Worm (Caenorhabditis elegans) whole organism, late embryonic: ENCODE data around the gene daf-36.

Experiments used
- ama-1 ChIP-seq: fragments of 150-350 bp; optimal IDR thresholded peaks from 2 replicates; lab custom pipeline; 2014
- ceh-19 ChIP-seq: fragments of 200-800 bp; sonication (Bioruptor generic); optimal IDR thresholded peaks from 2 replicates; lab custom pipeline; 2018; ENCODE audit warnings: mild to moderate bottlenecking, missing genetic modification characterization, missing compliant biosample characterization
- dve-1 ChIP-seq: sonication (generic microtip); optimal IDR thresholded peaks from 2 replicates; lab custom pipeline; 2017; ENCODE audit warnings: antibody characterized with exemption, mild to moderate bottlenecking, missing genetic modification characterization, missing compliant biosample characterization
- fax-1 ChIP-seq: sonication (generic microtip); optimal IDR thresholded peaks from 2 replicates; lab custom pipeline; 2016; ENCODE audit warnings: missing genotype, missing genetic modification characterization, missing compliant biosample characterization
- fkh-10 ChIP-seq: fragments of 150-350 bp; optimal IDR thresholded peaks from 2 replicates; lab custom pipeline; 2014; ENCODE audit warnings: missing biosample characterization, missing genetic modification reagents, missing genetic modification characterization
- hlh-6 ChIP-seq: sonication (generic microtip); optimal IDR thresholded peaks from 2 replicates; lab custom pipeline; 2016; ENCODE audit warnings: missing genotype, missing genetic modification characterization, missing compliant biosample characterization
- pros-1 ChIP-seq: fragments of 150-350 bp; optimal IDR thresholded peaks from 2 replicates; lab custom pipeline; 2014; ENCODE audit warnings: missing biosample characterization, missing genetic modification reagents, missing genetic modification characterization
- rnt-1 ChIP-seq: sonication (generic microtip); optimal IDR thresholded peaks from 2 replicates; lab custom pipeline; 2016; ENCODE audit warnings: missing genetic modification characterization, missing compliant biosample characterization

- TF ChIP-seq ceh-19 (GFP tag; lab: Kevin White, UChicago) (no peak), fax-1 (tag; lab: Kevin White, UChicago) (no peak), ama-1 (no peak), fkh-10 (GFP tag; lab: Kevin White, UChicago) (no peak), pros-1 (tag; lab: Kevin White, UChicago) (no peak), rnt-1 (tag; lab: Kevin White, UChicago) (no peak), dve-1 (tag; lab: Kevin White, UChicago) (no peak), hlh-6 (tag; lab: Kevin White, UChicago) (no peak)
Observed at ce11 chrV:10203435-10204009, 22.0 kb downstream of the daf-36 start, which contains the start of gene chpf-1.
